Fruit fly (Drosophila melanogaster) whole organism, wandering third instar larva: ENCODE results near the gene CG13101.

Experiments
- Abd-B ChIP-seq: fragments of >200 bp; optimal IDR thresholded peaks from 2 replicates; lab custom pipeline; 2017; ENCODE audit warnings: missing biosample characterization, missing genetic modification characterization
- CG32264 ChIP-seq: fragments of 200-800 bp; sonication (Bioruptor generic); optimal IDR thresholded peaks from 2 replicates; lab custom pipeline; 2016; ENCODE audit warnings: missing biosample characterization, missing genetic modification characterization
- CG9705 ChIP-seq: fragments of 200-800 bp; sonication (Bioruptor generic); optimal IDR thresholded peaks from 2 replicates; lab custom pipeline; 2018; ENCODE audit warnings: missing biosample characterization, mild to moderate bottlenecking, missing genetic modification characterization
- CrebA ChIP-seq: fragments of 200-800 bp; sonication (Bioruptor generic); optimal IDR thresholded peaks from 2 replicates; lab custom pipeline; 2016; ENCODE audit warnings: missing biosample characterization, mild to moderate bottlenecking, missing genetic modification characterization, borderline replicate concordance
- Dfd ChIP-seq: fragments of >200 bp; optimal IDR thresholded peaks from 2 replicates; lab custom pipeline; 2017; ENCODE audit warnings: missing biosample characterization, missing genetic modification characterization
- Dif ChIP-seq: fragments of 200-275, 200-300 bp; sonication (Bioruptor generic); optimal IDR thresholded peaks from 2 replicates; lab custom pipeline; 2018; ENCODE audit warnings: missing biosample characterization, missing genetic modification characterization; ENCODE audit not compliant: partially characterized antibody
- GATAd ChIP-seq: sonication (Bioruptor generic); optimal IDR thresholded peaks from 2 replicates; lab custom pipeline; 2016; ENCODE audit warnings: missing biosample characterization, missing genetic modification characterization
- HLH106 ChIP-seq: fragments of 200-800 bp; optimal IDR thresholded peaks from 3 replicates; lab custom pipeline; 2019; ENCODE audit warnings: missing biosample characterization, mild to moderate bottlenecking, missing genetic modification characterization, moderate library complexity
- Hnf4 ChIP-seq: fragments of 200-800 bp; sonication (Bioruptor generic); optimal IDR thresholded peaks from 2 replicates; lab custom pipeline; 2016; ENCODE audit warnings: missing biosample characterization, mild to moderate bottlenecking, missing genetic modification characterization
- Hr78 ChIP-seq: fragments of >200 bp; optimal IDR thresholded peaks from 2 replicates; lab custom pipeline; 2017; ENCODE audit warnings: missing biosample characterization, missing genetic modification characterization
- Hr83 ChIP-seq: fragments of 200-300 bp; sonication (Bioruptor generic); optimal IDR thresholded peaks from 2 replicates; lab custom pipeline; 2016; ENCODE audit warnings: missing biosample characterization, mild to moderate bottlenecking, missing genetic modification characterization, moderate library complexity; ENCODE audit not compliant: poor library complexity, severe bottlenecking
- Jra ChIP-seq: sonication (Bioruptor generic); optimal IDR thresholded peaks from 2 replicates; lab custom pipeline; 2016; ENCODE audit warnings: missing biosample characterization, missing genetic modification characterization
- Mio ChIP-seq: sonication (Bioruptor generic); optimal IDR thresholded peaks from 2 replicates; lab custom pipeline; 2016; ENCODE audit warnings: missing biosample characterization, missing genetic modification characterization
- Myc ChIP-seq: fragments of >200 bp; optimal IDR thresholded peaks from 2 replicates; lab custom pipeline; 2017
- N ChIP-seq: fragments of >200 bp; optimal IDR thresholded peaks from 2 replicates; lab custom pipeline; 2018; ENCODE audit warnings: missing biosample characterization, missing external identifiers, missing genetic modification characterization
- OdsH ChIP-seq: fragments of 200-800 bp; sonication (Bioruptor generic); optimal IDR thresholded peaks from 2 replicates; lab custom pipeline; 2016; ENCODE audit warnings: missing biosample characterization, mild to moderate bottlenecking, missing genetic modification characterization
- Rel ChIP-seq, 2 experiments: fragments of 200-800 bp; sonication (Bioruptor generic) in 1 of 2; optimal IDR thresholded peaks; 2 replicates in 1 of 2; 3 replicates in 1 of 2; lab custom pipeline; 2016 to 2019; ENCODE audit warnings: mild to moderate bottlenecking in 2 of 2, missing biosample characterization in 2 of 2, missing genetic modification characterization in 2 of 2, moderate library complexity in 1 of 2
- Sp1 ChIP-seq: fragments of 200-800 bp; sonication (Bioruptor generic); optimal IDR thresholded peaks from 3 replicates; lab custom pipeline; 2019; ENCODE audit warnings: missing biosample characterization, mild to moderate bottlenecking, missing genetic modification characterization, moderate library complexity
- Vsx2 ChIP-seq: fragments of 200-300, 225-300 bp; sonication (Bioruptor generic); optimal IDR thresholded peaks from 2 replicates; lab custom pipeline; 2018; ENCODE audit warnings: missing biosample characterization, missing genetic modification characterization; ENCODE audit not compliant: partially characterized antibody
- br ChIP-seq: fragments of 200-800 bp; sonication (Bioruptor generic); optimal IDR thresholded peaks from 2 replicates; lab custom pipeline; 2016; ENCODE audit warnings: missing biosample characterization, missing genetic modification characterization
- brk ChIP-seq: fragments of 200-800 bp; sonication (Bioruptor generic); optimal IDR thresholded peaks from 2 replicates; lab custom pipeline; 2016; ENCODE audit warnings: missing biosample characterization, mild to moderate bottlenecking, missing genetic modification characterization
- dl ChIP-seq, 2 experiments: fragments of 175-275, 200-275 bp in 1 of 2; fragments of 200-275 bp in 1 of 2; sonication (Bioruptor generic); optimal IDR thresholded peaks; lab custom pipeline; 2018; ENCODE audit warnings: mild to moderate bottlenecking in 2 of 2, missing biosample characterization in 2 of 2, missing genetic modification characterization in 2 of 2, moderate library complexity in 2 of 2; ENCODE audit not compliant: partially characterized antibody in 2 of 2, insufficient read depth in 1 of 2
- dmrt93B ChIP-seq: fragments of 200-800 bp; sonication (Bioruptor generic); optimal IDR thresholded peaks from 2 replicates; lab custom pipeline; 2018; ENCODE audit warnings: missing biosample characterization, mild to moderate bottlenecking, missing genetic modification characterization
- dsf ChIP-seq: sonication (Bioruptor generic); optimal IDR thresholded peaks from 2 replicates; lab custom pipeline; 2016; ENCODE audit warnings: missing biosample characterization, missing genetic modification characterization, borderline replicate concordance
- ey ChIP-seq: fragments of 200-800 bp; sonication (Bioruptor generic); optimal IDR thresholded peaks from 2 replicates; lab custom pipeline; 2016; ENCODE audit warnings: missing biosample characterization, missing genetic modification characterization
- foxo ChIP-seq, 2 experiments: fragments of 200-800 bp; sonication (Bioruptor generic); optimal IDR thresholded peaks; 2 replicates in 1 of 2; 3 replicates in 1 of 2; lab custom pipeline; 2016 to 2017; ENCODE audit warnings: missing biosample characterization in 2 of 2, missing genetic modification characterization in 2 of 2
- fru ChIP-seq: fragments of 200-800 bp; sonication (Bioruptor generic); optimal IDR thresholded peaks from 3 replicates; lab custom pipeline; 2016; ENCODE audit warnings: missing biosample characterization, mild to moderate bottlenecking, missing genetic modification characterization
- h ChIP-seq: fragments of 200-800 bp; sonication (Bioruptor generic); optimal IDR thresholded peaks from 3 replicates; lab custom pipeline; 2016; ENCODE audit warnings: missing biosample characterization, mild to moderate bottlenecking, missing genetic modification characterization
- jim ChIP-seq: fragments of 175-275, 200-325 bp; sonication (Bioruptor generic); optimal IDR thresholded peaks from 2 replicates; lab custom pipeline; 2016; ENCODE audit warnings: missing biosample characterization, mild to moderate bottlenecking, missing genetic modification characterization
- lola ChIP-seq: fragments of >200 bp; optimal IDR thresholded peaks from 2 replicates; lab custom pipeline; 2017; ENCODE audit warnings: missing biosample characterization, missing genetic modification characterization
- pan ChIP-seq: fragments of >200 bp; optimal IDR thresholded peaks from 2 replicates; lab custom pipeline; 2017
- psq ChIP-seq: fragments of 200-800 bp; sonication (Bioruptor generic); optimal IDR thresholded peaks from 3 replicates; lab custom pipeline; 2017; ENCODE audit warnings: missing biosample characterization, mild to moderate bottlenecking, missing genetic modification characterization, moderate library complexity
- rgr ChIP-seq: fragments of 200-800 bp; sonication (Bioruptor generic); optimal IDR thresholded peaks from 3 replicates; lab custom pipeline; 2016; ENCODE audit warnings: missing biosample characterization, mild to moderate bottlenecking, missing genetic modification characterization
- sage ChIP-seq: fragments of 200-800 bp; sonication (Bioruptor generic); optimal IDR thresholded peaks from 2 replicates; lab custom pipeline; 2016; ENCODE audit warnings: missing biosample characterization, mild to moderate bottlenecking, missing genetic modification characterization
- sv ChIP-seq: fragments of 200-800 bp; sonication (Bioruptor generic); optimal IDR thresholded peaks from 3 replicates; lab custom pipeline; 2016; ENCODE audit warnings: missing biosample characterization, missing genetic modification characterization
- tai ChIP-seq: sonication (Bioruptor generic); optimal IDR thresholded peaks from 2 replicates; lab custom pipeline; 2016; ENCODE audit warnings: missing biosample characterization, missing genetic modification characterization
- usp ChIP-seq: fragments of >200 bp; optimal IDR thresholded peaks from 2 replicates; lab custom pipeline; 2017; ENCODE audit warnings: missing biosample characterization, missing genetic modification characterization
- woc ChIP-seq: sonication (Bioruptor generic); optimal IDR thresholded peaks from 2 replicates; lab custom pipeline; 2016; ENCODE audit warnings: missing biosample characterization, mild to moderate bottlenecking, missing genetic modification characterization

The CG13101 gene

dm6 chr2L:8998237-8998636 lies 13.6 kb upstream of the CG13101 start, which contains the start of gene Try29F:
Gene Try29F, plus strand, starts transcription at chr2L:8998537.
- TF ChIP-seq Hnf4 (GFP tag; lab: Kevin White, UChicago) (no peak), psq (no peak)

dm6 chr2L:8997285-8997684 lies 12.6 kb upstream of the CG13101 start, which contains the start of the genes alien and CG18661:
Gene alien, minus strand, starts transcription at chr2L:8997379.
Gene CG18661, plus strand, starts transcription at chr2L:8997605.
- no peak for TF ChIP-seq Mio
- no peak for TF ChIP-seq Dif (GFP tag; lab: Kevin White, UChicago)
- TF ChIP-seq sv (GFP tag; lab: Kevin White, UChicago), result peak; percentile 75
- peak; percentile 15 for TF ChIP-seq Myc (lab: Kevin White, UChicago)
- TF ChIP-seq Hnf4 (GFP tag; lab: Kevin White, UChicago), result peak; percentile 82
- no peak for TF ChIP-seq Hr78 (GFP tag; lab: Kevin White, UChicago)
- TF ChIP-seq sage (GFP tag; lab: Kevin White, UChicago), result no peak
- peak; percentile 91 for TF ChIP-seq fru (GFP tag; lab: Kevin White, UChicago)
- peak; percentile 78 for TF ChIP-seq HLH106 (tag; lab: Kevin White, UChicago)
- peak; percentile 44 for TF ChIP-seq br
- peak; percentile 62 for TF ChIP-seq rgr
- peak; percentile 51 for TF ChIP-seq OdsH (GFP tag; lab: Kevin White, UChicago)
- no peak for TF ChIP-seq CrebA (GFP tag; lab: Kevin White, UChicago)
- no peak for TF ChIP-seq usp (GFP tag; lab: Kevin White, UChicago)
- no peak for TF ChIP-seq dl (GFP tag; optimal IDR thresholded peaks at IDR 0.05; lab: Kevin White, UChicago; ENCODE audit: insufficient read depth in 1 of 2, partially characterized antibody in 2 of 2)
- peak; percentile 7 to 94 for TF ChIP-seq foxo (GFP tag; optimal IDR thresholded peaks at IDR 0.05; lab: Kevin White, UChicago)
- TF ChIP-seq tai (GFP tag; lab: Kevin White, UChicago), result peak; percentile 83
- peak; percentile 53 for TF ChIP-seq Hr83
- peak; percentile 84 for TF ChIP-seq brk (GFP tag; lab: Kevin White, UChicago)
- TF ChIP-seq GATAd (GFP tag; lab: Kevin White, UChicago), result peak; percentile 75
- TF ChIP-seq dmrt93B (GFP tag; lab: Kevin White, UChicago), result peak; percentile 70
- no peak for TF ChIP-seq Abd-B (GFP tag; lab: Kevin White, UChicago)
- TF ChIP-seq Dfd, result no peak
- TF ChIP-seq CG32264 (GFP tag; lab: Kevin White, UChicago), result no peak
- TF ChIP-seq dsf (GFP tag; lab: Kevin White, UChicago), result peak; percentile 20
- peak; percentile 73 for TF ChIP-seq woc (GFP tag; lab: Kevin White, UChicago)
- TF ChIP-seq h (GFP tag; lab: Kevin White, UChicago), result peak; percentile 56
- TF ChIP-seq Sp1 (GFP tag; lab: Kevin White, UChicago), result peak; percentile 60
- no peak for TF ChIP-seq Vsx2 (GFP tag; lab: Kevin White, UChicago)
- TF ChIP-seq jim (GFP tag; lab: Kevin White, UChicago), result no peak
- no peak for TF ChIP-seq lola (GFP tag; lab: Kevin White, UChicago)
- TF ChIP-seq psq, result peak; percentile 73
- no peak for TF ChIP-seq N
- TF ChIP-seq Jra (GFP tag; lab: Kevin White, UChicago), result peak; percentile 66
- peak; percentile 56 for TF ChIP-seq CG9705 (GFP tag; lab: Kevin White, UChicago)
- TF ChIP-seq Rel (GFP tag; optimal IDR thresholded peaks at IDR 0.05; lab: Kevin White, UChicago), result no peak
- no peak for TF ChIP-seq Rel (tag; optimal IDR thresholded peaks at IDR 0.05; lab: Kevin White, UChicago)
- TF ChIP-seq pan (lab: Kevin White, UChicago), result no peak
- TF ChIP-seq ey, result peak; percentile 94
